Worm (Caenorhabditis elegans) whole organism, young adult: ENCODE measurements around the gene C01C4.3.

Experiments
- C06A6.2 ChIP-seq: fragments of 200-800 bp; sonication (Bioruptor generic); conservative IDR thresholded peaks from 2 replicates; pipeline ENCODE4 v1.3.6; 2022; ENCODE audit warnings: missing genetic modification characterization, missing compliant biosample characterization
- ets-4 ChIP-seq: fragments of 200-800 bp; sonication (Bioruptor generic); optimal IDR thresholded peaks from 2 replicates; lab custom pipeline; 2018; ENCODE audit warnings: mild to moderate bottlenecking, missing genetic modification characterization, missing compliant biosample characterization
- tlf-1 ChIP-seq: fragments of 200-800 bp; sonication (Bioruptor generic); optimal IDR thresholded peaks from 2 replicates; lab custom pipeline; 2018; ENCODE audit warnings: mild to moderate bottlenecking, missing genetic modification characterization, missing compliant biosample characterization
- ztf-3 ChIP-seq: fragments of 200-800 bp; sonication (Bioruptor generic); optimal IDR thresholded peaks from 2 replicates; lab custom pipeline; 2018; ENCODE audit warnings: mild to moderate bottlenecking, missing genetic modification characterization, missing compliant biosample characterization

DNA sequence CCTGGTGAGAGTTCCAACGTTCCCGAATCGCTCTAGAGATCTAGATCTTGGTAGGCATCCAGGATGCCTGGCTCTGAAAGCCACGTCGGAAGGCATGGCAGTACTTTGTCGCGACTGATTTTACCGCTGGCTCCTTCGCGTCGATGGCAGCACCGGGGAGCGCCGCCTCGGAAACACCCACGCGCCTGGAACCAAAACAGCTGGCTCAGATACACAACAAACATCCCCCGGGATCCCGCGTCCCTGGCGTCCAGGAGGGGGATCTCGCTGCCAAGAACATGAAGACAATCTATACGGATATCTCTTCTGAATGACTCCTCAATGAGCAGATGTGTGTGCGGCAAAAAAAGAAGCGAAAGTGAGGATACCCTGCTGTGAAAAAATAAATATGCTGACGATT is 36.6 kb downstream of the C01C4.3 start:
- TF ChIP-seq tlf-1 (GFP tag; lab: Kevin White, UChicago) = no peak
- no peak for TF ChIP-seq ztf-3
- TF ChIP-seq ets-4 (GFP tag; lab: Kevin White, UChicago) = no peak
- no peak for TF ChIP-seq C06A6.2
